Worm (Caenorhabditis elegans): Measurements from ENCODE around the gene nspg-13.

The nspg-13 gene

ce11 chrX:5275209-5275608 lies 20.2 kb downstream of the nspg-13 start, which contains the start of gene hst-6 (continued):
- TF ChIP-seq dpl-1 (GFP tag; optimal IDR thresholded peaks at IDR 0.05) = no peak
- TF ChIP-seq unc-130 (GFP tag; optimal IDR thresholded peaks at IDR 0.05) = no peak
- peak; percentile 64 for TF ChIP-seq ceh-27 (GFP tag; optimal IDR thresholded peaks at IDR 0.05)
- peak in 1 of 3 experiments; percentile 43 for TF ChIP-seq lin-35 (GFP tag; optimal IDR thresholded peaks at IDR 0.05)
- TF ChIP-seq K12H6.12 (tag; optimal IDR thresholded peaks at IDR 0.05) = no peak
- no peak for TF ChIP-seq F52B5.7 (tag; optimal IDR thresholded peaks at IDR 0.05)
- TF ChIP-seq let-526 (GFP tag; IDR thresholded peaks at IDR 0.05) = no peak
- peak; percentile 43 for TF ChIP-seq snpc-3.4 (tag; optimal IDR thresholded peaks at IDR 0.05)
- no peak for TF ChIP-seq cebp-1 (GFP tag; IDR thresholded peaks at IDR 0.05)
- TF ChIP-seq cebp-1 (tag; optimal IDR thresholded peaks at IDR 0.05) = peak; percentile 63
- no peak for TF ChIP-seq nfya-1 (tag; optimal IDR thresholded peaks at IDR 0.05; ENCODE audit: borderline replicate concordance, insufficient read depth)
- TF ChIP-seq rcor-1 (GFP tag; IDR thresholded peaks at IDR 0.05) = no peak
- no peak for TF ChIP-seq F33H1.4 (GFP tag; IDR thresholded peaks at IDR 0.05)
- TF ChIP-seq bed-1 (GFP tag; IDR thresholded peaks at IDR 0.05) = no peak
- no peak for TF ChIP-seq sptf-2 (GFP tag; optimal IDR thresholded peaks at IDR 0.05)
- TF ChIP-seq D2030.7 (GFP tag; IDR thresholded peaks at IDR 0.05) = no peak
- TF ChIP-seq lag-1 (GFP tag; IDR thresholded peaks at IDR 0.05) = no peak
- TF ChIP-seq xnd-1 (tag; optimal IDR thresholded peaks at IDR 0.05) = no peak
- no peak for TF ChIP-seq snpc-1.1 (tag; optimal IDR thresholded peaks at IDR 0.05; ENCODE audit: insufficient read depth)
- TF ChIP-seq pbrm-1 (GFP tag; IDR thresholded peaks at IDR 0.05) = no peak
- TF ChIP-seq athp-1 (tag; optimal IDR thresholded peaks at IDR 0.05) = no peak
- TF ChIP-seq nhr-80 (tag; optimal IDR thresholded peaks at IDR 0.05) = peak; percentile 81
- TF ChIP-seq F39B2.1 (GFP tag; IDR thresholded peaks at IDR 0.05) = no peak
- no peak for TF ChIP-seq sdz-38 (tag; optimal IDR thresholded peaks at IDR 0.05)
- no peak for TF ChIP-seq ceh-58 (GFP tag; IDR thresholded peaks at IDR 0.05)
- TF ChIP-seq hrde-1 (tag; optimal IDR thresholded peaks at IDR 0.05; ENCODE audit: borderline replicate concordance) = no peak
- TF ChIP-seq rpc-1 (optimal IDR thresholded peaks at IDR 0.05) = no peak
- TF ChIP-seq rpc-1 (tag; optimal IDR thresholded peaks at IDR 0.05) = no peak

- TF ChIP-seq rpc-1 (optimal IDR thresholded peaks at IDR 0.05) = no peak
- no peak for TF ChIP-seq rpc-1 (tag; optimal IDR thresholded peaks at IDR 0.05)
- no peak for TF ChIP-seq T07F8.4 (tag; optimal IDR thresholded peaks at IDR 0.05)
- no peak for TF ChIP-seq hlh-26 (GFP tag; conservative IDR thresholded peaks at IDR 0.05)
- TF ChIP-seq D2030.7 (GFP tag; IDR thresholded peaks at IDR 0.05) = no peak
- TF ChIP-seq Y95B8A.8 (GFP tag; IDR thresholded peaks at IDR 0.05) = no peak
- no peak for TF ChIP-seq lin-54 (GFP tag; optimal IDR thresholded peaks at IDR 0.05)
Observed at ce11 chrX:5276772-5277171, 21.8 kb downstream of the nspg-13 start.

ce11 chrX:5278249-5278648 lies 23.3 kb downstream of the nspg-13 start:
- TF ChIP-seq bed-2 (GFP tag; IDR thresholded peaks at IDR 0.05) (no peak), let-526 (GFP tag; IDR thresholded peaks at IDR 0.05) (no peak), K11D2.4 (GFP tag; IDR thresholded peaks at IDR 0.05) (no peak), lin-54 (GFP tag; optimal IDR thresholded peaks at IDR 0.05) (no peak), ama-1 (optimal IDR thresholded peaks at IDR 0.05) (no peak), ama-1 (GFP tag; optimal IDR thresholded peaks at IDR 0.05) (no peak), attf-3 (GFP tag; conservative IDR thresholded peaks at IDR 0.05) (no peak), T26A5.8 (tag; optimal IDR thresholded peaks at IDR 0.05) (no peak), B0336.3 (GFP tag; IDR thresholded peaks at IDR 0.05) (no peak), bed-1 (GFP tag; IDR thresholded peaks at IDR 0.05) (no peak), lir-1 (GFP tag; conservative IDR thresholded peaks at IDR 0.05) (no peak), hrde-1 (tag; optimal IDR thresholded peaks at IDR 0.05; ENCODE audit: borderline replicate concordance) (no peak), T07F8.4 (tag; optimal IDR thresholded peaks at IDR 0.05) (no peak), F49E8.2 (tag; optimal IDR thresholded peaks at IDR 0.05; ENCODE audit: insufficient read depth) (no peak), D2030.7 (GFP tag; IDR thresholded peaks at IDR 0.05) (no peak)
